Fruit fly (Drosophila melanogaster) whole organism, prepupa: Measurements from ENCODE around the gene CG43153.

ENCODE experiments used
- CG10631 ChIP-seq: fragments of 200-800 bp; sonication (Bioruptor generic); optimal IDR thresholded peaks from 2 replicates; lab custom pipeline; 2016; ENCODE audit warnings: missing biosample characterization, missing genetic modification characterization
- CG4318 ChIP-seq: fragments of 200-800 bp; sonication (Bioruptor generic); optimal IDR thresholded peaks from 3 replicates; lab custom pipeline; 2017; ENCODE audit warnings: missing biosample characterization, mild to moderate bottlenecking, missing genetic modification characterization
- CG6792 ChIP-seq: fragments of 200-800 bp; sonication (Bioruptor generic); optimal IDR thresholded peaks from 3 replicates; lab custom pipeline; 2016; ENCODE audit warnings: missing biosample characterization, missing genetic modification characterization
- CG6808 ChIP-seq: fragments of 200-800 bp; sonication (Bioruptor generic); optimal IDR thresholded peaks from 3 replicates; lab custom pipeline; 2017; ENCODE audit warnings: missing biosample characterization, missing genetic modification characterization, mild to moderate bottlenecking, moderate library complexity, missing genetic modification reagents
- CG6854 ChIP-seq: fragments of 200-800 bp; sonication (Bioruptor generic); optimal IDR thresholded peaks from 2 replicates; lab custom pipeline; 2017; ENCODE audit warnings: missing biosample characterization, mild to moderate bottlenecking, missing genetic modification characterization
- CG8319 ChIP-seq: fragments of 200-800 bp; sonication (Bioruptor generic); optimal IDR thresholded peaks from 3 replicates; lab custom pipeline; 2016; ENCODE audit warnings: missing biosample characterization, missing genetic modification characterization
- Eip75B ChIP-seq: fragments of 200-800 bp; sonication (Bioruptor generic); optimal IDR thresholded peaks from 3 replicates; lab custom pipeline; 2016; ENCODE audit warnings: missing biosample characterization, missing genetic modification characterization
- Eip78C ChIP-seq: fragments of 200-800 bp; sonication (Bioruptor generic); peaks from one replicate; lab custom pipeline; 2016; ENCODE audit warnings: missing biosample characterization, missing genetic modification characterization
- Hr38 ChIP-seq: sonication (Bioruptor generic); optimal IDR thresholded peaks from 2 replicates; lab custom pipeline; 2016; ENCODE audit warnings: missing biosample characterization, missing genetic modification characterization
- Hr4 ChIP-seq: fragments of 200-800 bp; sonication (Bioruptor generic); optimal IDR thresholded peaks from 3 replicates; lab custom pipeline; 2016; ENCODE audit warnings: missing biosample characterization, missing genetic modification characterization
- Lpt ChIP-seq: fragments of 200-800 bp; sonication (Bioruptor generic); optimal IDR thresholded peaks from 3 replicates; lab custom pipeline; 2016; ENCODE audit warnings: missing biosample characterization, missing genetic modification characterization
- Smox ChIP-seq: fragments of 200-800 bp; sonication (Bioruptor generic); optimal IDR thresholded peaks from 3 replicates; lab custom pipeline; 2016; ENCODE audit warnings: missing biosample characterization, missing genetic modification characterization
- cyc ChIP-seq: fragments of 200-800 bp; sonication (Bioruptor generic); optimal IDR thresholded peaks from 3 replicates; lab custom pipeline; 2016; ENCODE audit warnings: missing biosample characterization, missing genetic modification characterization
- dac ChIP-seq: fragments of 200-800 bp; sonication (Bioruptor generic); optimal IDR thresholded peaks from 2 replicates; lab custom pipeline; 2017; ENCODE audit warnings: missing biosample characterization, mild to moderate bottlenecking, missing genetic modification characterization
- dsx ChIP-seq: fragments of 200-800 bp; optimal IDR thresholded peaks from 3 replicates; lab custom pipeline; 2019; ENCODE audit warnings: missing biosample characterization, mild to moderate bottlenecking, missing genetic modification characterization, moderate library complexity; ENCODE audit not compliant: poor library complexity, severe bottlenecking
- pdm3 ChIP-seq: fragments of 200-800 bp; sonication (Bioruptor generic); optimal IDR thresholded peaks from 3 replicates; lab custom pipeline; 2016; ENCODE audit warnings: missing biosample characterization, missing genetic modification characterization
- salr ChIP-seq, 2 experiments: fragments of 200-800 bp; sonication (Bioruptor generic); optimal IDR thresholded peaks; 3 replicates each; lab custom pipeline; 2016 to 2018; ENCODE audit warnings: missing biosample characterization in 2 of 2, missing genetic modification characterization in 2 of 2, mild to moderate bottlenecking in 1 of 2
- ss ChIP-seq, 2 experiments: fragments of 200-800 bp; sonication (Bioruptor generic); optimal IDR thresholded peaks; 2 replicates in 1 of 2; 3 replicates in 1 of 2; lab custom pipeline; 2017 to 2018; ENCODE audit warnings: mild to moderate bottlenecking in 2 of 2, missing biosample characterization in 2 of 2, missing genetic modification characterization in 2 of 2, moderate library complexity in 1 of 2
- svp ChIP-seq: fragments of 200-800 bp; sonication (Bioruptor generic); peaks from one replicate; lab custom pipeline; 2016; ENCODE audit warnings: missing biosample characterization, missing genetic modification characterization
- vri ChIP-seq: fragments of 200-800 bp; sonication (Bioruptor generic); optimal IDR thresholded peaks from 3 replicates; lab custom pipeline; 2016; ENCODE audit warnings: missing biosample characterization, mild to moderate bottlenecking, missing genetic modification characterization

Gene CG43153

dm6 chr2L:11484407-11484806 lies 38.2 kb downstream of the CG43153 start, which contains the start of the genes CG43355 and sala:
Gene CG43355 (plus strand): TSS chr2L:11484707.
Gene sala (plus strand): TSS chr2L:11484707.
- TF ChIP-seq CG6808 (no peak), CG6854 (no peak), CG10631 (no peak), vri (GFP tag; lab: Kevin White, UChicago) (no peak), Smox (GFP tag; lab: Kevin White, UChicago) (no peak), Hr38 (GFP tag; lab: Kevin White, UChicago) (no peak), CG8319 (GFP tag; lab: Kevin White, UChicago) (no peak), CG6792 (GFP tag; lab: Kevin White, UChicago) (no peak), Eip75B (GFP tag; lab: Kevin White, UChicago) (no peak), cyc (GFP tag; lab: Kevin White, UChicago) (no peak), svp (GFP tag; lab: Kevin White, UChicago) (no peak), salr (GFP tag; optimal IDR thresholded peaks at IDR 0.05; lab: Kevin White, UChicago) (no peak), dsx (GFP tag; lab: Kevin White, UChicago) (no peak), dac (GFP tag; lab: Kevin White, UChicago) (no peak), pdm3 (GFP tag; lab: Kevin White, UChicago) (no peak), Lpt (GFP tag; lab: Kevin White, UChicago) (no peak), CG4318 (GFP tag; lab: Kevin White, UChicago) (no peak), ss (GFP tag; optimal IDR thresholded peaks at IDR 0.05; lab: Kevin White, UChicago) (no peak)

dm6 chr2L:11474960-11475359 lies 47.6 kb downstream of the CG43153 start:
- TF ChIP-seq CG8319 (GFP tag; lab: Kevin White, UChicago), result no peak
- TF ChIP-seq CG6854, result no peak
- no peak for TF ChIP-seq Hr4

dm6 chr2L:11471979-11472514 lies 50.5 kb downstream of the CG43153 start:
- TF ChIP-seq Eip78C (peak; percentile 38), Eip75B (GFP tag; lab: Kevin White, UChicago) (no peak), svp (GFP tag; lab: Kevin White, UChicago) (peak; percentile 37), Hr4 (peak; percentile 20)
